Fruit fly (Drosophila melanogaster) whole organism, embryonic: ENCODE results near the gene CG7432.
A peak's percentile ranks its signal among the peaks of the same experiment; 100 is the strongest.

ENCODE experiments used
- Bdp1 ChIP-seq: fragments of 200-800 bp; sonication (Bioruptor generic); optimal IDR thresholded peaks from 3 replicates; lab custom pipeline; 2016; ENCODE audit warnings: missing biosample characterization, missing genetic modification characterization
- Bgb ChIP-seq: fragments of 200-800 bp; sonication (Bioruptor generic); IDR thresholded peaks from 2 replicates; pipeline ENCODE4 v1.3.6; 2022; ENCODE audit warnings: missing biosample characterization, missing genetic modification characterization; ENCODE audit not compliant: partially characterized antibody
- CG10274 ChIP-seq: fragments of 200-800 bp; sonication (Bioruptor generic); optimal IDR thresholded peaks from 3 replicates; lab custom pipeline; 2017; ENCODE audit warnings: missing biosample characterization, mild to moderate bottlenecking, missing genetic modification characterization
- CG10959 ChIP-seq: fragments of 200-800 bp; sonication (Bioruptor generic); IDR thresholded peaks from 2 replicates; pipeline ENCODE4 v1.3.6; 2022; ENCODE audit warnings: missing biosample characterization, missing genetic modification characterization
- CG11093 ChIP-seq: fragments of 200-800 bp; sonication (Bioruptor generic); IDR thresholded peaks from 3 replicates; pipeline ENCODE4 v1.3.6; 2022; ENCODE audit warnings: missing biosample characterization, missing genetic modification characterization
- CG11247 ChIP-seq: fragments of 200-800 bp; sonication (Bioruptor generic); IDR thresholded peaks from 2 replicates; pipeline ENCODE4 v1.3.6; 2022; ENCODE audit warnings: missing biosample characterization, missing genetic modification characterization
- CG12236 ChIP-seq: fragments of 200-800 bp; sonication (Bioruptor generic); optimal IDR thresholded peaks from 2 replicates; lab custom pipeline; 2016; ENCODE audit warnings: missing biosample characterization, missing genetic modification characterization
- CG15479 ChIP-seq: fragments of 200-800 bp; sonication (Bioruptor generic); optimal IDR thresholded peaks from 3 replicates; lab custom pipeline; 2019; ENCODE audit warnings: missing biosample characterization, mild to moderate bottlenecking, missing genetic modification characterization, moderate library complexity
- CG17612 ChIP-seq: fragments of 200-800 bp; sonication (Bioruptor generic); IDR thresholded peaks from 2 replicates; pipeline ENCODE4 v1.3.6; 2022; ENCODE audit warnings: missing biosample characterization, missing genetic modification characterization
- CG2116 ChIP-seq: fragments of 200-800 bp; sonication (Bioruptor generic); optimal IDR thresholded peaks from 3 replicates; lab custom pipeline; 2018; ENCODE audit warnings: missing biosample characterization, mild to moderate bottlenecking, missing genetic modification characterization
- CG2199 ChIP-seq: fragments of 200-800 bp; sonication (Bioruptor generic); IDR thresholded peaks from 3 replicates; pipeline ENCODE4 v1.3.6; 2022; ENCODE audit warnings: missing biosample characterization, missing genetic modification characterization
- CG2712 ChIP-seq: fragments of 200-800 bp; optimal IDR thresholded peaks from 3 replicates; lab custom pipeline; 2019; ENCODE audit warnings: missing biosample characterization, mild to moderate bottlenecking, missing genetic modification characterization, moderate library complexity
- CG6254 ChIP-seq: fragments of 200-800 bp; sonication (Bioruptor generic); optimal IDR thresholded peaks from 3 replicates; lab custom pipeline; 2017; ENCODE audit warnings: mild to moderate bottlenecking, missing biosample characterization, missing genetic modification reagents, missing genetic modification characterization
- CG7271 ChIP-seq: fragments of 200-800 bp; sonication (Bioruptor generic); optimal IDR thresholded peaks from 2 replicates; lab custom pipeline; 2018; ENCODE audit warnings: missing biosample characterization, mild to moderate bottlenecking, missing genetic modification characterization, moderate library complexity
- CG9609 ChIP-seq: fragments of 200-800 bp; sonication (Bioruptor generic); optimal IDR thresholded peaks from 3 replicates; lab custom pipeline; 2016; ENCODE audit warnings: missing biosample characterization, missing genetic modification characterization
- CG9932 ChIP-seq: fragments of 200-800 bp; sonication (Bioruptor generic); IDR thresholded peaks from 2 replicates; pipeline ENCODE4 v1.3.6; 2022; ENCODE audit warnings: missing biosample characterization, missing genetic modification characterization
- D19A ChIP-seq: fragments of 200-800 bp; optimal IDR thresholded peaks from 3 replicates; lab custom pipeline; 2019; ENCODE audit warnings: missing biosample characterization, mild to moderate bottlenecking, missing genetic modification characterization, moderate library complexity
- Doc2 ChIP-seq: fragments of 200-800 bp; sonication (Bioruptor generic); IDR thresholded peaks from 2 replicates; pipeline ENCODE4 v1.3.6; 2022; ENCODE audit warnings: missing biosample characterization, missing genetic modification characterization
- Dref ChIP-seq: fragments of 200-800 bp; sonication (Bioruptor generic); IDR thresholded peaks from 2 replicates; pipeline ENCODE4 v1.3.6; 2022; ENCODE audit warnings: missing biosample characterization, missing genetic modification characterization
- Ets65A ChIP-seq: fragments of 200-800 bp; sonication (Bioruptor generic); peaks from one replicate; lab custom pipeline; 2016; ENCODE audit warnings: missing biosample characterization, missing genetic modification characterization
- Hand ChIP-seq: fragments of 200-800 bp; sonication (Bioruptor generic); optimal IDR thresholded peaks from 2 replicates; lab custom pipeline; 2017; ENCODE audit warnings: mild to moderate bottlenecking, missing biosample characterization, missing genetic modification reagents, missing genetic modification characterization
- Med ChIP-seq: fragments of 200-800 bp; sonication (Bioruptor generic); peaks from one replicate; lab custom pipeline; 2016; ENCODE audit warnings: missing biosample characterization, missing genetic modification characterization, mild to moderate bottlenecking, inconsistent platforms, moderate library complexity
- Mrtf ChIP-seq: fragments of 200-800 bp; sonication (Bioruptor generic); IDR thresholded peaks from 3 replicates; pipeline ENCODE4 v1.3.6; 2022; ENCODE audit warnings: missing biosample characterization, missing genetic modification characterization
- NFAT ChIP-seq: fragments of 200-800 bp; sonication (Bioruptor generic); IDR thresholded peaks from 2 replicates; pipeline ENCODE4 v1.3.6; 2022; ENCODE audit warnings: missing biosample characterization, missing genetic modification characterization
- Oli ChIP-seq: fragments of 200-800 bp; sonication (Bioruptor generic); optimal IDR thresholded peaks from 2 replicates; lab custom pipeline; 2018; ENCODE audit warnings: missing biosample characterization, mild to moderate bottlenecking, missing genetic modification characterization, moderate library complexity
- PHDP ChIP-seq: fragments of 200-800 bp; sonication (Bioruptor generic); optimal IDR thresholded peaks from 3 replicates; lab custom pipeline; 2018; ENCODE audit warnings: missing biosample characterization, mild to moderate bottlenecking, missing genetic modification characterization, moderate library complexity
- Stat92E ChIP-seq, 3 experiments: fragments of >200 bp in 2 of 3; fragments of 200-800 bp in 1 of 3; sonication (Bioruptor generic) in 1 of 3; optimal IDR thresholded peaks; 2 replicates each; lab custom pipeline; 2017 to 2019; ENCODE audit warnings: missing biosample characterization in 3 of 3, missing genetic modification characterization in 3 of 3, mild to moderate bottlenecking in 1 of 3, moderate library complexity in 1 of 3
- Usf ChIP-seq: fragments of 200-800 bp; sonication (Bioruptor generic); optimal IDR thresholded peaks from 2 replicates; lab custom pipeline; 2017; ENCODE audit warnings: missing genotype, missing biosample characterization, missing genetic modification characterization
- Xrp1 ChIP-seq: fragments of 200-800 bp; sonication (Bioruptor generic); IDR thresholded peaks from 2 replicates; pipeline ENCODE4 v1.3.6; 2022; ENCODE audit warnings: missing biosample characterization, missing genetic modification characterization
- aop ChIP-seq: fragments of 200-800 bp; sonication (Bioruptor generic); IDR thresholded peaks from 2 replicates; pipeline ENCODE4 v1.3.6; 2022; ENCODE audit warnings: missing biosample characterization, missing genetic modification characterization
- bab2 ChIP-seq: fragments of 200-800 bp; sonication (Bioruptor generic); optimal IDR thresholded peaks from 2 replicates; lab custom pipeline; 2016; ENCODE audit warnings: missing biosample characterization, missing genetic modification characterization
- br ChIP-seq: fragments of >200 bp; optimal IDR thresholded peaks from 2 replicates; lab custom pipeline; 2017
- corto ChIP-seq: fragments of 200-800 bp; sonication (Bioruptor generic); optimal IDR thresholded peaks from 2 replicates; lab custom pipeline; 2016; ENCODE audit warnings: missing biosample characterization, mild to moderate bottlenecking, missing genetic modification characterization, moderate library complexity
- crc ChIP-seq: fragments of 200-800 bp; sonication (Bioruptor generic); optimal IDR thresholded peaks from 2 replicates; lab custom pipeline; 2016; ENCODE audit warnings: missing biosample characterization, missing genetic modification characterization
- danr ChIP-seq: fragments of 200-800 bp; sonication (Bioruptor generic); IDR thresholded peaks from 2 replicates; pipeline ENCODE4 v1.3.6; 2022; ENCODE audit warnings: missing biosample characterization, missing genetic modification characterization
- disco-r ChIP-seq: fragments of 200-800 bp; sonication (Bioruptor generic); optimal IDR thresholded peaks from 2 replicates; lab custom pipeline; 2016; ENCODE audit warnings: missing biosample characterization, missing genetic modification characterization
- esg ChIP-seq: fragments of 200-800 bp; sonication (Bioruptor generic); conservative IDR thresholded peaks from 2 replicates; pipeline ENCODE4 v1.3.6; 2022; ENCODE audit warnings: missing biosample characterization, missing genetic modification characterization
- ftz-f1 ChIP-seq: fragments of 200-800 bp; sonication (Bioruptor generic); optimal IDR thresholded peaks from 2 replicates; lab custom pipeline; 2016; ENCODE audit warnings: missing biosample characterization, missing genetic modification characterization
- fu2 ChIP-seq: fragments of 200-800 bp; sonication (Bioruptor generic); optimal IDR thresholded peaks from 2 replicates; lab custom pipeline; 2016; ENCODE audit warnings: missing biosample characterization, missing genetic modification characterization
- gcm ChIP-seq: fragments of 200-800 bp; sonication (Bioruptor generic); optimal IDR thresholded peaks from 2 replicates; lab custom pipeline; 2019; ENCODE audit warnings: missing biosample characterization, mild to moderate bottlenecking, missing genetic modification characterization, moderate library complexity
- gro ChIP-seq: fragments of 200-800 bp; sonication (Bioruptor generic); optimal IDR thresholded peaks from 2 replicates; lab custom pipeline; 2016; ENCODE audit warnings: missing biosample characterization, missing genetic modification characterization
- her ChIP-seq: fragments of 200-800 bp; sonication (Bioruptor generic); optimal IDR thresholded peaks from 2 replicates; lab custom pipeline; 2016; ENCODE audit warnings: missing biosample characterization, missing genetic modification characterization
- kah ChIP-seq: fragments of 200-800 bp; sonication (Bioruptor generic); optimal IDR thresholded peaks from 2 replicates; lab custom pipeline; 2018; ENCODE audit warnings: missing biosample characterization, mild to moderate bottlenecking, missing genetic modification characterization
- luna ChIP-seq: fragments of 200-800 bp; sonication (Bioruptor generic); optimal IDR thresholded peaks from 2 replicates; lab custom pipeline; 2016; ENCODE audit warnings: missing biosample characterization, missing genetic modification characterization
- otp ChIP-seq: fragments of 200-800 bp; sonication (Bioruptor generic); IDR thresholded peaks from 3 replicates; pipeline ENCODE4, ENCODE4 v1.3.6; 2022; ENCODE audit warnings: missing biosample characterization, missing genetic modification characterization
- pum ChIP-seq: fragments of 200-800 bp; sonication (Bioruptor generic); optimal IDR thresholded peaks from 2 replicates; lab custom pipeline; 2016; ENCODE audit warnings: missing biosample characterization, missing genetic modification characterization
- seq ChIP-seq: fragments of 200-800 bp; sonication (Bioruptor generic); IDR thresholded peaks from 2 replicates; pipeline ENCODE4 v1.3.6; 2022; ENCODE audit warnings: missing biosample characterization, missing genetic modification characterization
- sna ChIP-seq: fragments of 200-800 bp; sonication (Bioruptor generic); IDR thresholded peaks from 2 replicates; pipeline ENCODE4 v1.3.6; 2022; ENCODE audit warnings: missing biosample characterization, missing genetic modification characterization; ENCODE audit not compliant: partially characterized antibody
- tll ChIP-seq, 2 experiments: fragments of 200-800 bp in 1 of 2; fragments of >200 bp in 1 of 2; sonication (Bioruptor generic) in 1 of 2; optimal IDR thresholded peaks; 2 replicates each; lab custom pipeline; 2017 to 2019; ENCODE audit warnings: missing biosample characterization in 2 of 2, missing genetic modification characterization in 2 of 2, mild to moderate bottlenecking in 1 of 2, moderate library complexity in 1 of 2
- zen ChIP-seq: fragments of 200-800 bp; sonication (Bioruptor generic); optimal IDR thresholded peaks from 3 replicates; lab custom pipeline; 2018; ENCODE audit warnings: missing biosample characterization, mild to moderate bottlenecking, missing genetic modification characterization, moderate library complexity
- zen2 ChIP-seq: fragments of 200-800 bp; sonication (Bioruptor generic); IDR thresholded peaks from 3 replicates; pipeline ENCODE4 v1.3.6; 2022; ENCODE audit warnings: missing biosample characterization, missing genetic modification characterization; ENCODE audit not compliant: partially characterized antibody

Gene CG7432

dm6 chr3R:19641498-19642065 is 23.2 kb upstream of the CG7432 start (continued):
- TF ChIP-seq otp (GFP tag; lab: Robert Waterston, UW) (peak; percentile 85), luna (GFP tag; lab: Kevin White, UChicago) (peak; percentile 4), her (peak; percentile 31), Xrp1 (GFP tag; lab: Robert Waterston, UW) (peak; percentile 91), CG10959 (GFP tag; lab: Robert Waterston, UW) (peak; percentile 50; the same call in 1 of the 2 replicates), PHDP (tag; lab: Kevin White, UChicago) (peak; percentile 96), corto (GFP tag; lab: Kevin White, UChicago) (peak; percentile 47), ftz-f1 (GFP tag; lab: Kevin White, UChicago) (no peak), Bdp1 (GFP tag; lab: Kevin White, UChicago) (peak; percentile 27), D19A (tag; lab: Kevin White, UChicago) (peak; percentile 83), CG2199 (GFP tag; lab: Robert Waterston, UW) (0 out of 3 replicates have a peak, but pooled peaks have one; percentile 65), Med (GFP tag; lab: Kevin White, UChicago) (peak; percentile 91), aop (GFP tag; lab: Robert Waterston, UW) (no peak), NFAT (GFP tag; lab: Robert Waterston, UW) (peak; percentile 76), Oli (peak; percentile 89), danr (GFP tag; lab: Robert Waterston, UW) (peak; percentile 74), bab2 (peak; percentile 83), br (lab: Kevin White, UChicago) (no peak), Bgb (no peak), esg (GFP tag; lab: Robert Waterston, UW) (peak; percentile 80), Usf (peak; percentile 32), CG11247 (peak; percentile 82), Doc2 (GFP tag; lab: Robert Waterston, UW) (peak; percentile 59; the same call in 1 of the 2 replicates), seq (GFP tag; lab: Robert Waterston, UW) (peak; percentile 92), CG2712 (peak; percentile 89), Ets65A (GFP tag; lab: Kevin White, UChicago) (peak; percentile 76), Hand (GFP tag; lab: Kevin White, UChicago) (peak; percentile 83), crc (GFP tag; lab: Kevin White, UChicago) (peak; percentile 46), pum (GFP tag; lab: Kevin White, UChicago) (peak; percentile 41), gcm (GFP tag; lab: Kevin White, UChicago) (peak; percentile 90), CG11093 (GFP tag; lab: Robert Waterston, UW) (peak; percentile 46; the same call in 1 of the 3 replicates), Mrtf (GFP tag; lab: Robert Waterston, UW) (peak; percentile 65; the same call in 2 of the 3 replicates), CG7271 (tag; lab: Kevin White, UChicago) (peak; percentile 64), CG9932 (GFP tag; lab: Robert Waterston, UW) (peak; percentile 76), CG10274 (GFP tag; lab: Kevin White, UChicago) (peak; percentile 58), CG17612 (GFP tag; lab: Robert Waterston, UW) (peak; percentile 85), tll (GFP tag; optimal IDR thresholded peaks at IDR 0.05; lab: Kevin White, UChicago) (no peak), CG2116 (peak; percentile 33), zen (tag; lab: Kevin White, UChicago) (peak; percentile 71), sna (GFP tag; lab: Robert Waterston, UW) (no peak), CG9609 (GFP tag; lab: Kevin White, UChicago) (peak; percentile 18), CG6254 (GFP tag; lab: Kevin White, UChicago) (peak; percentile 84), Stat92E (GFP tag; optimal IDR thresholded peaks at IDR 0.05; lab: Kevin White, UChicago) (no peak), Dref (GFP tag; lab: Robert Waterston, UW) (no peak), gro (GFP tag; lab: Kevin White, UChicago) (peak; percentile 66), CG12236 (peak; percentile 17), disco-r (GFP tag; lab: Kevin White, UChicago) (peak; percentile 28), CG15479 (GFP tag; lab: Kevin White, UChicago) (no peak), fu2 (no peak), kah (GFP tag; lab: Kevin White, UChicago) (peak; percentile 85), zen2 (GFP tag; lab: Robert Waterston, UW) (no peak)
